Worm (Caenorhabditis elegans) whole organism, L1 larva: Measurements from ENCODE around the gene C27F2.10.

Experiments used
- egl-27 ChIP-seq, 2 experiments: fragments of 150-350 bp in 1 of 2; sonication (generic microtip); optimal IDR thresholded peaks; 3 replicates each; lab custom pipeline; 2017 to 2018; ENCODE audit warnings: missing biosample characterization in 2 of 2, missing genetic modification characterization in 2 of 2, missing genetic modification reagents in 2 of 2
- irx-1 ChIP-seq: sonication (generic microtip); optimal IDR thresholded peaks from 2 replicates; lab custom pipeline; 2016; ENCODE audit warnings: missing genetic modification characterization, missing compliant biosample characterization

- no peak for TF ChIP-seq egl-27 (tag; optimal IDR thresholded peaks at IDR 0.05; lab: Kevin White, UChicago)
- TF ChIP-seq irx-1 (tag; lab: Kevin White, UChicago), result no peak
Observed at ce11 chrIII:5006881-5007280, 20.2 kb upstream of the C27F2.10 start, which contains the start of gene R144.12.
